Worm (Caenorhabditis elegans) whole organism, young adult: Measurements from ENCODE around the gene unc-53.
A peak's percentile ranks its signal among the peaks of the same experiment; 100 is the strongest.

Experiments used
- F23B12.7 ChIP-seq: sonication (generic microtip); optimal IDR thresholded peaks from 2 replicates; lab custom pipeline; 2017; ENCODE audit warnings: missing genetic modification characterization, mild to moderate bottlenecking, missing compliant biosample characterization, antibody characterized with exemption, moderate library complexity; ENCODE audit not compliant: insufficient read depth
- F37B4.10 ChIP-seq: fragments of 200-800 bp; sonication (Bioruptor generic); IDR thresholded peaks from 2 replicates; pipeline ENCODE4 v1.3.6; 2022; ENCODE audit warnings: missing genetic modification characterization, missing compliant biosample characterization
- F52B5.7 ChIP-seq: sonication (generic microtip); optimal IDR thresholded peaks from 2 replicates; lab custom pipeline; 2016; ENCODE audit warnings: mild to moderate bottlenecking, missing genetic modification characterization, missing compliant biosample characterization
- F55B11.4 ChIP-seq: sonication (generic microtip); optimal IDR thresholded peaks from 2 replicates; lab custom pipeline; 2016; ENCODE audit warnings: missing compliant biosample characterization, missing genetic modification characterization, borderline replicate concordance; ENCODE audit not compliant: insufficient read depth
- K12H6.12 ChIP-seq: fragments of 200-800 bp; sonication (Bioruptor generic); optimal IDR thresholded peaks from 2 replicates; lab custom pipeline; 2018; ENCODE audit warnings: mild to moderate bottlenecking, missing genetic modification characterization, missing compliant biosample characterization
- T26A5.8 ChIP-seq: sonication (generic microtip); optimal IDR thresholded peaks from 2 replicates; lab custom pipeline; 2016; ENCODE audit warnings: missing genetic modification characterization, missing compliant biosample characterization
- Y53G8AR.9 ChIP-seq: fragments of 200-800 bp; sonication (Bioruptor generic); conservative IDR thresholded peaks from 2 replicates; pipeline ENCODE4 v1.3.6; 2022; ENCODE audit warnings: missing genetic modification reagents, missing genetic modification characterization, missing compliant biosample characterization
- Y56A3A.18 ChIP-seq: fragments of 200-800 bp; sonication (Bioruptor generic); IDR thresholded peaks from 2 replicates; pipeline ENCODE4 v1.3.6; 2022; ENCODE audit warnings: missing genetic modification reagents, missing genetic modification characterization, missing compliant biosample characterization
- Y67H2A.10 ChIP-seq: fragments of 200-800 bp; sonication (Bioruptor generic); conservative IDR thresholded peaks from 2 replicates; pipeline ENCODE4 v1.3.6; 2022; ENCODE audit warnings: missing genetic modification reagents, missing genetic modification characterization, missing compliant biosample characterization
- Y79H2A.3 ChIP-seq: fragments of 200-800 bp; sonication (Bioruptor generic); conservative IDR thresholded peaks from 2 replicates; pipeline ENCODE4 v1.3.6; 2022; ENCODE audit warnings: missing genetic modification reagents, missing genetic modification characterization, missing compliant biosample characterization
- Y95B8A.8 ChIP-seq: fragments of 200-800 bp; sonication (Bioruptor generic); IDR thresholded peaks from 2 replicates; pipeline ENCODE4 v1.3.6; 2022; ENCODE audit warnings: missing genetic modification reagents, missing genetic modification characterization, missing compliant biosample characterization
- akir-1 ChIP-seq: fragments of 200-800 bp; sonication (Bioruptor generic); optimal IDR thresholded peaks from 2 replicates; lab custom pipeline; 2018; ENCODE audit warnings: mild to moderate bottlenecking, missing genetic modification characterization, moderate library complexity, missing compliant biosample characterization
- aptf-2 ChIP-seq: fragments of 200-800 bp; sonication (Bioruptor generic); conservative IDR thresholded peaks from 2 replicates; pipeline ENCODE4 v1.3.6; 2022; ENCODE audit warnings: missing genetic modification reagents, missing genetic modification characterization, missing compliant biosample characterization
- bed-2 ChIP-seq: fragments of 200-800 bp; sonication (Bioruptor generic); IDR thresholded peaks from 2 replicates; pipeline ENCODE4 v1.3.6; 2022; ENCODE audit warnings: missing genetic modification reagents, missing genetic modification characterization, missing compliant biosample characterization
- ccch-3 ChIP-seq: fragments of 200-800 bp; sonication (Bioruptor generic); optimal IDR thresholded peaks from 2 replicates; lab custom pipeline; 2018; ENCODE audit warnings: mild to moderate bottlenecking, missing genetic modification characterization, missing compliant biosample characterization
- cebp-2 ChIP-seq: fragments of 200-800 bp; sonication (Bioruptor generic); IDR thresholded peaks from 2 replicates; pipeline ENCODE4 v1.3.6; 2022; ENCODE audit warnings: missing genetic modification characterization, missing compliant biosample characterization
- ceh-40 ChIP-seq: fragments of 200-800 bp; sonication (Bioruptor generic); IDR thresholded peaks from 2 replicates; pipeline ENCODE4 v1.3.6; 2022; ENCODE audit warnings: missing genetic modification characterization, missing compliant biosample characterization
- ceh-91 ChIP-seq: fragments of 200-800 bp; sonication (Bioruptor generic); IDR thresholded peaks from 2 replicates; pipeline ENCODE4 v1.3.6; 2022; ENCODE audit warnings: missing genetic modification reagents, missing genetic modification characterization, missing compliant biosample characterization
- die-1 ChIP-seq: sonication (generic microtip); optimal IDR thresholded peaks from 2 replicates; lab custom pipeline; 2016; ENCODE audit warnings: missing genotype, mild to moderate bottlenecking, missing genetic modification characterization, missing compliant biosample characterization
- dox-1 ChIP-seq: fragments of 200-800 bp; sonication (Bioruptor generic); IDR thresholded peaks from 2 replicates; pipeline ENCODE4 v1.3.6; 2022; ENCODE audit warnings: missing genetic modification reagents, missing genetic modification characterization, missing compliant biosample characterization
- dpl-1 ChIP-seq: fragments of 150-350 bp; optimal IDR thresholded peaks from 2 replicates; lab custom pipeline; 2014; ENCODE audit warnings: missing biosample characterization, missing genetic modification reagents, missing genetic modification characterization
- egrh-3 ChIP-seq: fragments of 200-800 bp; sonication (Bioruptor generic); IDR thresholded peaks from 2 replicates; pipeline ENCODE4 v1.3.6; 2022; ENCODE audit warnings: missing genetic modification reagents, missing genetic modification characterization, missing compliant biosample characterization
- ets-4 ChIP-seq: fragments of 200-800 bp; sonication (Bioruptor generic); optimal IDR thresholded peaks from 2 replicates; lab custom pipeline; 2018; ENCODE audit warnings: mild to moderate bottlenecking, missing genetic modification characterization, missing compliant biosample characterization
- hlh-12 ChIP-seq: sonication (generic microtip); optimal IDR thresholded peaks from 2 replicates; lab custom pipeline; 2016; ENCODE audit warnings: missing genetic modification characterization, missing compliant biosample characterization
- lin-26 ChIP-seq: fragments of 200-800 bp; sonication (Bioruptor generic); IDR thresholded peaks from 2 replicates; pipeline ENCODE4 v1.3.6; 2022; ENCODE audit warnings: missing genetic modification reagents, missing genetic modification characterization, missing compliant biosample characterization
- lin-35 ChIP-seq, 3 experiments: fragments of 150-350 bp in 2 of 3; sonication (generic microtip) in 1 of 3; optimal IDR thresholded peaks; 2 replicates each; lab custom pipeline; 2014 to 2018; ENCODE audit warnings: missing biosample characterization in 3 of 3, missing genetic modification characterization in 3 of 3, missing genetic modification reagents in 3 of 3
- lin-40 ChIP-seq: sonication (generic microtip); optimal IDR thresholded peaks from 2 replicates; lab custom pipeline; 2016; ENCODE audit warnings: missing genetic modification characterization, mild to moderate bottlenecking, missing compliant biosample characterization, missing genotype, missing genetic modification reagents
- lir-1 ChIP-seq: fragments of 200-800 bp; sonication (Bioruptor generic); conservative IDR thresholded peaks from 2 replicates; pipeline ENCODE4 v1.3.6; 2022; ENCODE audit warnings: missing genetic modification reagents, missing genetic modification characterization, missing compliant biosample characterization
- lsl-1 ChIP-seq: fragments of 200-800 bp; sonication (Bioruptor generic); optimal IDR thresholded peaks from 2 replicates; lab custom pipeline; 2018; ENCODE audit warnings: mild to moderate bottlenecking, missing genetic modification characterization, moderate library complexity, missing compliant biosample characterization
- madf-6 ChIP-seq: fragments of 200-800 bp; sonication (Bioruptor generic); IDR thresholded peaks from 2 replicates; pipeline ENCODE4 v1.3.6; 2022; ENCODE audit warnings: missing genetic modification reagents, missing genetic modification characterization, missing compliant biosample characterization
- mes-4 ChIP-seq: sonication (generic microtip); optimal IDR thresholded peaks from 2 replicates; lab custom pipeline; 2016; ENCODE audit warnings: missing genotype, missing genetic modification characterization, missing compliant biosample characterization
- nfya-2 ChIP-seq: fragments of 200-800 bp; sonication (Bioruptor generic); IDR thresholded peaks from 2 replicates; pipeline ENCODE4 v1.3.6; 2022; ENCODE audit warnings: missing genetic modification reagents, missing genetic modification characterization, missing compliant biosample characterization
- nhr-120 ChIP-seq: fragments of 200-800 bp; sonication (Bioruptor generic); IDR thresholded peaks from 2 replicates; pipeline ENCODE4 v1.3.6; 2022; ENCODE audit warnings: missing genetic modification characterization, missing compliant biosample characterization
- nhr-80 ChIP-seq: sonication (generic microtip); optimal IDR thresholded peaks from 2 replicates; lab custom pipeline; 2016; ENCODE audit warnings: missing genetic modification characterization, missing compliant biosample characterization
- rpc-1 ChIP-seq, 2 experiments: fragments of 150-350 bp in 1 of 2; sonication (generic microtip) in 1 of 2; optimal IDR thresholded peaks; 2 replicates each; lab custom pipeline; 2014 to 2018; ENCODE audit warnings: missing biosample characterization in 1 of 2, missing genetic modification characterization in 1 of 2, missing genetic modification reagents in 1 of 2, missing genotype in 1 of 2
- sea-2 ChIP-seq: fragments of 200-800 bp; sonication (Bioruptor generic); IDR thresholded peaks from 2 replicates; pipeline ENCODE4 v1.3.6; 2022; ENCODE audit warnings: missing genetic modification characterization, missing compliant biosample characterization
- snpc-1.3 ChIP-seq: sonication (generic microtip); optimal IDR thresholded peaks from 2 replicates; lab custom pipeline; 2017; ENCODE audit warnings: missing genetic modification characterization, mild to moderate bottlenecking, missing compliant biosample characterization, antibody characterized with exemption, moderate library complexity, missing genotype, missing genetic modification reagents; ENCODE audit not compliant: insufficient read depth
- tbp1 ChIP-seq: fragments of 200-800 bp; sonication (Bioruptor generic); optimal IDR thresholded peaks from 2 replicates; lab custom pipeline; 2018; ENCODE audit warnings: mild to moderate bottlenecking, missing genetic modification characterization, missing compliant biosample characterization
- unc-130 ChIP-seq: sonication (generic microtip); optimal IDR thresholded peaks from 2 replicates; lab custom pipeline; 2016; ENCODE audit warnings: missing genetic modification reagents, missing genetic modification characterization, missing compliant biosample characterization
- zfh-2 ChIP-seq: fragments of 200-800 bp; sonication (Bioruptor generic); conservative IDR thresholded peaks from 2 replicates; pipeline ENCODE4 v1.3.6; 2022; ENCODE audit warnings: missing genetic modification reagents, missing genetic modification characterization, missing compliant biosample characterization
- ztf-18 ChIP-seq: sonication (generic microtip); optimal IDR thresholded peaks from 2 replicates; lab custom pipeline; 2016; ENCODE audit warnings: missing genotype, mild to moderate bottlenecking, missing genetic modification characterization, missing compliant biosample characterization
- ztf-25 ChIP-seq: fragments of 200-800 bp; sonication (Bioruptor generic); IDR thresholded peaks from 2 replicates; pipeline ENCODE4 v1.3.6; 2022; ENCODE audit warnings: missing genetic modification reagents, missing genetic modification characterization, missing compliant biosample characterization
- ztf-26 ChIP-seq: sonication (generic microtip); optimal IDR thresholded peaks from 2 replicates; lab custom pipeline; 2017; ENCODE audit warnings: missing genetic modification characterization, missing compliant biosample characterization
- ztf-28 ChIP-seq: fragments of 200-800 bp; sonication (Bioruptor generic); IDR thresholded peaks from 2 replicates; pipeline ENCODE4 v1.3.6; 2022; ENCODE audit warnings: missing genetic modification reagents, missing genetic modification characterization, missing compliant biosample characterization

Gene unc-53

ce11 chrII:11101171-11101570, 11.9 kb upstream of the unc-53 start:
- no peak for TF ChIP-seq die-1 (tag; lab: Kevin White, UChicago)
- TF ChIP-seq dox-1 (GFP tag; lab: Robert Waterston, UW): no peak
- TF ChIP-seq mes-4: no peak
- no peak for TF ChIP-seq ztf-28 (GFP tag; lab: Robert Waterston, UW)
- no peak for TF ChIP-seq snpc-1.3
- no peak for TF ChIP-seq lir-1 (GFP tag; lab: Robert Waterston, UW)
- TF ChIP-seq sea-2 (GFP tag; lab: Robert Waterston, UW): no peak
- no peak for TF ChIP-seq dpl-1 (GFP tag; lab: Kevin White, UChicago)
- no peak for TF ChIP-seq ztf-26 (tag; lab: Kevin White, UChicago)
- TF ChIP-seq F23B12.7 (tag; lab: Kevin White, UChicago): no peak
- no peak for TF ChIP-seq tbp1 (GFP tag; lab: Kevin White, UChicago)
- no peak for TF ChIP-seq rpc-1 (optimal IDR thresholded peaks at IDR 0.05; lab: Kevin White, UChicago)
- no peak for TF ChIP-seq rpc-1 (tag; optimal IDR thresholded peaks at IDR 0.05; lab: Kevin White, UChicago)

- TF ChIP-seq Y79H2A.3 (GFP tag; lab: Robert Waterston, UW) (peak; percentile 54; the same call in 1 of the 2 replicates), Y53G8AR.9 (no peak), bed-2 (GFP tag; lab: Robert Waterston, UW) (no peak), ztf-25 (GFP tag; lab: Robert Waterston, UW) (no peak)
Measured at ce11 chrII:11099841-11100240, 10.6 kb upstream of the unc-53 start, which contains the start of gene C09H10.4. TSS of gene C09H10.4 (plus strand) at chrII:11100141.

ce11 chrII:11097154-11097887, 8.1 kb upstream of the unc-53 start, which contains the start of the genes rpl-36.A and nuo-1:
TSS of gene rpl-36.A (minus strand) at chrII:11097204.
TSS of gene nuo-1 (plus strand) at chrII:11097837.
- TF ChIP-seq Y79H2A.3 (GFP tag; lab: Robert Waterston, UW) (no peak), aptf-2 (GFP tag; lab: Robert Waterston, UW) (no peak), F55B11.4 (tag; lab: Kevin White, UChicago) (no peak), nhr-120 (GFP tag; lab: Robert Waterston, UW) (no peak), lin-26 (GFP tag; lab: Robert Waterston, UW) (no peak), nfya-2 (GFP tag; lab: Robert Waterston, UW) (no peak), snpc-1.3 (peak; percentile 37), T26A5.8 (tag; lab: Kevin White, UChicago) (no peak), zfh-2 (GFP tag; lab: Robert Waterston, UW) (no peak), bed-2 (GFP tag; lab: Robert Waterston, UW) (no peak), F37B4.10 (no peak), Y56A3A.18 (GFP tag; lab: Robert Waterston, UW) (no peak), unc-130 (GFP tag; lab: Kevin White, UChicago) (no peak), F52B5.7 (no peak), ztf-18 (tag; lab: Kevin White, UChicago) (peak; percentile 32), cebp-2 (GFP tag; lab: Robert Waterston, UW) (no peak), madf-6 (GFP tag; lab: Robert Waterston, UW) (peak; percentile 70), nhr-80 (tag; lab: Kevin White, UChicago) (peak; percentile 32), ceh-91 (GFP tag; lab: Robert Waterston, UW) (peak; percentile 65), ccch-3 (GFP tag; lab: Kevin White, UChicago) (no peak), K12H6.12 (peak; percentile 46), Y95B8A.8 (GFP tag; lab: Robert Waterston, UW) (no peak), lin-35 (GFP tag; optimal IDR thresholded peaks at IDR 0.05; lab: Kevin White, UChicago) (peak in 1 of 3 experiments; percentile 67), ceh-40 (GFP tag; lab: Robert Waterston, UW) (no peak), Y67H2A.10 (GFP tag; lab: Robert Waterston, UW) (no peak), hlh-12 (no peak), ztf-28 (GFP tag; lab: Robert Waterston, UW) (no peak), dpl-1 (GFP tag; lab: Kevin White, UChicago) (peak; percentile 22), akir-1 (no peak), ets-4 (GFP tag; lab: Kevin White, UChicago) (no peak), lin-40 (peak; percentile 27), tbp1 (GFP tag; lab: Kevin White, UChicago) (peak; percentile 47), egrh-3 (no peak), lsl-1 (GFP tag; lab: Kevin White, UChicago) (peak; percentile 89)
